Worm (Caenorhabditis elegans) whole organism, L4/young adult: ENCODE data around the gene ugt-62.

Experiments
- W03F9.2 ChIP-seq: fragments of 150-350 bp; optimal IDR thresholded peaks from 2 replicates; lab custom pipeline; 2014; ENCODE audit warnings: missing biosample characterization, missing genetic modification characterization
- dao-5 ChIP-seq: sonication (generic microtip); optimal IDR thresholded peaks from 2 replicates; lab custom pipeline; 2016; ENCODE audit warnings: missing genotype, missing genetic modification characterization, moderate library complexity, missing compliant biosample characterization
- him-1 ChIP-seq: sonication (generic microtip); optimal IDR thresholded peaks from 2 replicates; lab custom pipeline; 2016; ENCODE audit warnings: missing genotype, missing genetic modification reagents, missing genetic modification characterization, missing compliant biosample characterization

Gene ugt-62

ce11 chrIII:4506590-4507128 is 33.8 kb downstream of the ugt-62 start:
- no peak for TF ChIP-seq him-1 (tag; lab: Kevin White, UChicago)
- TF ChIP-seq W03F9.2 (tag; lab: Kevin White, UChicago): peak; percentile 14

- TF ChIP-seq W03F9.2 (tag; lab: Kevin White, UChicago) (no peak), him-1 (tag; lab: Kevin White, UChicago) (no peak), dao-5 (tag; lab: Kevin White, UChicago) (no peak)
These were observed 34.3 kb downstream of the ugt-62 start for ce11 chrIII:4506140-4506539.

ce11 chrIII:4505726-4506125 is 34.7 kb downstream of the ugt-62 start:
- TF ChIP-seq dao-5 (tag; lab: Kevin White, UChicago): no peak
- no peak for TF ChIP-seq W03F9.2 (tag; lab: Kevin White, UChicago)
- no peak for TF ChIP-seq him-1 (tag; lab: Kevin White, UChicago)

DNA sequence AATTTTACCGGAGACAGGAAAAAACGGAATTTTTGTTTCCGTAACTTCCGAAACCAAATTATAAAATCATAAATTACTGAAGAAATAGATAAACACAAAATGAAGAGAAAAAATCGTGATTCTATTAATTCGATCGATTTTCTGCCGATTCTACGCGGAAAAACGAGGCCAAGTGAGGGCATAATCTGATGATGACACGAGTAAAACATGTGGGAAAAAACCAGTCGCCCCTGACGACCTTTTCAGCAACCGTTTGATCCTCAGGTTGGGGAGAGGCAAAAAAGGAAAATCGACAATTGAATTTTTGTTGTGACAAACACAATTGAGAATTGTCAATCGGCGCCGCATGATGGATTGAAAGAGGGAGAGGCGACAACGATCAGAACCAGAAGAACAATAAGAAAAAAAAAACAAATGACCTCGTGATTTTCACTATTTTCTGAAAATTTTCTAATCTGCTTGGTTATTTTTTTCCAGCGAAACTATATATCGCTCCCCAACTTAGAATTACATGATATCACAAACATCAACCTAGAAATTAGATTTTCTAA is 35.4 kb downstream of the ugt-62 start:
- TF ChIP-seq W03F9.2 (tag; lab: Kevin White, UChicago) (no peak), him-1 (tag; lab: Kevin White, UChicago) (no peak), dao-5 (tag; lab: Kevin White, UChicago) (no peak)

ce11 chrIII:4504358-4504757 is 36.1 kb downstream of the ugt-62 start:
- TF ChIP-seq W03F9.2 (tag; lab: Kevin White, UChicago) (peak; percentile 34), dao-5 (tag; lab: Kevin White, UChicago) (no peak), him-1 (tag; lab: Kevin White, UChicago) (peak; percentile 54)

DNA sequence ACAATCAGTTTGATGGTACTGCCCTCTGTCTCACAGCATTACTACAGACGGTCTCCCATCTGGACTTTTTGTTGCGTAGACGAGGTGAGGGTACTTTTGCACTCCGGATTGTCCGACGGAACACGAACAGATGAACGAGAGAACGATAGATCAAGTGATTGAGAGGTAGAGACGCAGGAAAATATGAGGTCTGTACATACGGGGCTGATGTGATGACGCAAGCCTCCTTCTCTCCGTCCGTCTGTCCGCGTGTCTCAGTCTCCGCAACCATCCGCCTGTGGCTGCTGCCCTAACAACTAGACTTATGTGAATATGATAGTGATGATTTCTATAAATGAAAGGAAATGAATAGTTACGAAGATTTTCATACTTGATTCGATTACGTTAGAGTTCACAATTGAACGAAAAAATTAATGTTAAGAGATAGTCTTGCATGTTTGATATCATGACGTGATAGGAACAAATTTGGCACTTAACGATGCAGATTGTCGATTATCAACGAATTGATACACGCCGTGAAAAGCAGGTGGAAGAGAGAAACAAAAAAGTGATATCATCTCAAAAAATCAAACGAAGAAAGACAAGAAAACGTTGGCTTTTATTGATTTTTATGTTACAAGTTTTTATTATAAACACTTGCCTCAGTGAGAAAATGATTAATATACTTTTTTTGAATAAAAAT is 37.7 kb downstream of the ugt-62 start:
- TF ChIP-seq dao-5 (tag; lab: Kevin White, UChicago) (no peak), him-1 (tag; lab: Kevin White, UChicago) (no peak), W03F9.2 (tag; lab: Kevin White, UChicago) (no peak)

DNA sequence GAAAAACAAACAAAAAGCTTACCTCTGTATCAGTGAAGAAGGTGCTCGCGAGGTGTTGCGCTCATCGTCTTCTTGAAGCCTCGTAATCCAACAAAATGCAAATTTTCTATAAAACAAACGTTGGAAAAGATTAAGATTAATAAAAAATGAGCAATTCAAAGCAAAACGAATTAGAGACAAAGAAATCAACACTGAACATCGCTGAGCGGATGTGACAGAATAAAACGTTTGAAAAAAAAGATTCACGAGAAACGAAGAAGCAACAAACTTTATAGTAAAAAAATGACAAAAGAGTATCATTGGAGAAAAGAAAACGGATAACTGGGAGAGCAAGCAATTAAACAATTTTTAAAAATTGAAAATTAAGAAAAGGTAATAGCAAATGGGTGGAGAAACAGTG is 41.5 kb downstream of the ugt-62 start, which contains the start of the genes C07G2.5 and atf-7:
C07G2.5 (minus strand) TSS at position 101 of the 400 bp plus-strand sequence.
atf-7 (minus strand) TSS at position 108 of the 400 bp plus-strand sequence.
- no peak for TF ChIP-seq him-1 (tag; lab: Kevin White, UChicago)
- TF ChIP-seq dao-5 (tag; lab: Kevin White, UChicago): no peak
- no peak for TF ChIP-seq W03F9.2 (tag; lab: Kevin White, UChicago)

DNA sequence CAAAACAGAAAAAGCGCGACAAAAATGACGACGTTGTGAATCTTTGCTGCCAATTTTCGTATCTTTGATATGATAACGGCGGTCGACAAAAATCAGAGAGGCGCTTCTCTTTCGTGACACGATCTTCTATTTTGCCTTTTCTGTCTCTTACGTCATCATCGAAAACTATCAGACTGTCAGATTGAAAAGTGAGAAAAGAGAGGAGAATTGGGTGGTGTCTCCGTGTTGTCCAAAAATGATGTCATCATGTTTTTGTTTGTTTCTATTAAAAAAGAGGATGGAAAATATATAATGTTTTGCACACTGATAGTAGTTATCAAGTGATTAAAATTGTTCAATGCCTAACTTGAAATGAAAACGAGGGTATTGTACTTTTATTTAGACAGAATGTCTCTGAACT is 44.3 kb downstream of the ugt-62 start:
- TF ChIP-seq dao-5 (tag; lab: Kevin White, UChicago) (no peak), him-1 (tag; lab: Kevin White, UChicago) (no peak)

DNA sequence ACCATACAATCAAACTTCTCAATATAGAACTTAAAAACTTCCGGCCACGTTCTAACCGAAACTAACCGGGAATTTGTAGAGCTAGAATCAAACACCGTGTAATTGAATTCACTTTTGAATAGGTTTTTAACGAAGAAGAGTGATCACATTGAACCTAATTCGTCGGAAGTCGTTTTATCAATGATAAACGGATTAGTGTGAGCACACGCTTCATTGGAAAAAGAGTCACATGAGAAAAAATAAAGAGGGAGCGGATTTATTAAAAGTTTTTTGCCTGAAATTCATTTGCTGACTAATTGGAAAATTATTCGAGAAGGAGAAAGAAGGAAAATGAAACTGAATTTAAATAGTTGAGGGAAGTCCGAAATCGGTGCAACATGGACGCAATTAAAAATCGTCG is 44.7 kb downstream of the ugt-62 start:
- TF ChIP-seq W03F9.2 (tag; lab: Kevin White, UChicago) (no peak), him-1 (tag; lab: Kevin White, UChicago) (no peak), dao-5 (tag; lab: Kevin White, UChicago) (no peak)

- TF ChIP-seq W03F9.2 (tag; lab: Kevin White, UChicago) (no peak), him-1 (tag; lab: Kevin White, UChicago) (no peak), dao-5 (tag; lab: Kevin White, UChicago) (no peak)
These were observed 45.2 kb downstream of the ugt-62 start for ce11 chrIII:4495250-4495649.

DNA sequence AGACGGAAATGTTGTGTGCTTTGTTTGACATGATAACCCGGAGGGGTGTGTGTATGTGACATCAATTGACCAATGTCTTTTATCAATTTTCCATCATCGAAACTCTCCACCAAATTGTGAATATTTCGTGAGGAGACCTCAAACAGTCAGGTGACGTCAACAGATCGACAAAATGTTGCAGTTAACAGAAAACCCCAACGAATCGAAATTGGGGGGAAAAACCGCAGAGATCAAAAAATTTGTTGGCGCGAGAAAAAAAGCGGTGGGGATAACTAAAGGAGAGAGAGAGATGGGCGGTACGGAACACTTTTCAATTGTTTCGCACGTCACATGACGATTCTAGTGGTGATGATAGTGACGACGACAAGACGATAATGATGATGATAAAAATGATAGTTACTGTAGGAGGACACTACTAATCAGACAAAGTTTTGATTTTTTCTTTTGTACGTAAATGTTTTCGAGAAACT is 45.8 kb downstream of the ugt-62 start:
- no peak for TF ChIP-seq him-1 (tag; lab: Kevin White, UChicago)
- no peak for TF ChIP-seq dao-5 (tag; lab: Kevin White, UChicago)
- TF ChIP-seq W03F9.2 (tag; lab: Kevin White, UChicago): no peak

ce11 chrIII:4493008-4493777 is 47.2 kb downstream of the ugt-62 start:
- no peak for TF ChIP-seq W03F9.2 (tag; lab: Kevin White, UChicago)
- no peak for TF ChIP-seq him-1 (tag; lab: Kevin White, UChicago)
- TF ChIP-seq dao-5 (tag; lab: Kevin White, UChicago): no peak
